Fruit fly (Drosophila melanogaster) whole organism, embryonic: Measurements from ENCODE around the gene CG13917.

Experiments used
- Abd-B ChIP-seq: fragments of 200-800 bp; sonication (Bioruptor generic); optimal IDR thresholded peaks from 2 replicates; lab custom pipeline; 2018; ENCODE audit warnings: missing biosample characterization, mild to moderate bottlenecking, missing genetic modification characterization, moderate library complexity
- CG10274 ChIP-seq: fragments of 200-800 bp; sonication (Bioruptor generic); optimal IDR thresholded peaks from 3 replicates; lab custom pipeline; 2017; ENCODE audit warnings: missing biosample characterization, mild to moderate bottlenecking, missing genetic modification characterization
- CG11456 ChIP-seq: fragments of 200-800 bp; sonication (Bioruptor generic); IDR thresholded peaks from 3 replicates; pipeline ENCODE4 v1.3.6; 2022; ENCODE audit warnings: missing biosample characterization, missing genetic modification characterization
- CG11696 ChIP-seq: fragments of 200-800 bp; sonication (Bioruptor generic); IDR thresholded peaks from 2 replicates; pipeline ENCODE4 v1.3.6; 2022; ENCODE audit warnings: missing biosample characterization, missing genetic modification characterization
- CG12155 ChIP-seq: fragments of 200-800 bp; sonication (Bioruptor generic); optimal IDR thresholded peaks from 3 replicates; lab custom pipeline; 2016; ENCODE audit warnings: missing biosample characterization, missing genetic modification characterization
- CG12391 ChIP-seq: fragments of 200-800 bp; sonication (Bioruptor generic); optimal IDR thresholded peaks from 3 replicates; lab custom pipeline; 2018; ENCODE audit warnings: missing biosample characterization, mild to moderate bottlenecking, missing genetic modification characterization, moderate library complexity
- CG13424 ChIP-seq: fragments of 200-800 bp; sonication (Bioruptor generic); optimal IDR thresholded peaks from 2 replicates; lab custom pipeline; 2019; ENCODE audit warnings: missing biosample characterization, mild to moderate bottlenecking, missing genetic modification characterization, moderate library complexity
- CG14965 ChIP-seq: fragments of 200-800 bp; sonication (Bioruptor generic); optimal IDR thresholded peaks from 2 replicates; lab custom pipeline; 2016; ENCODE audit warnings: missing biosample characterization, missing genetic modification characterization, borderline replicate concordance
- CG16779 ChIP-seq: fragments of 200-800 bp; sonication (Bioruptor generic); IDR thresholded peaks from 2 replicates; pipeline ENCODE4 v1.3.6; 2022; ENCODE audit warnings: missing biosample characterization, missing genetic modification characterization
- CG16863 ChIP-seq: fragments of 200-800 bp; sonication (Bioruptor generic); optimal IDR thresholded peaks from 3 replicates; lab custom pipeline; 2016; ENCODE audit warnings: missing biosample characterization, missing genetic modification characterization
- CG18011 ChIP-seq: fragments of 200-800 bp; sonication (Bioruptor generic); optimal IDR thresholded peaks from 2 replicates; lab custom pipeline; 2017; ENCODE audit warnings: missing biosample characterization, missing genetic modification characterization, mild to moderate bottlenecking, moderate library complexity, missing genotype
- CG32772 ChIP-seq: fragments of 200-800 bp; sonication (Bioruptor generic); IDR thresholded peaks from 2 replicates; pipeline ENCODE4 v1.3.6; 2022; ENCODE audit warnings: missing biosample characterization, missing genetic modification characterization
- CG33213 ChIP-seq: fragments of 200-800 bp; sonication (Bioruptor generic); optimal IDR thresholded peaks from 3 replicates; lab custom pipeline; 2016; ENCODE audit warnings: missing biosample characterization, missing genetic modification characterization
- CG34224 ChIP-seq: fragments of 200-800 bp; sonication (Bioruptor generic); IDR thresholded peaks from 3 replicates; pipeline ENCODE4 v1.3.6; 2022; ENCODE audit warnings: missing biosample characterization, missing genetic modification characterization; ENCODE audit not compliant: partially characterized antibody
- CG3995 ChIP-seq: fragments of 200-800 bp; sonication (Bioruptor generic); optimal IDR thresholded peaks from 3 replicates; lab custom pipeline; 2016; ENCODE audit warnings: missing biosample characterization, missing genetic modification characterization
- CG4820 ChIP-seq: fragments of 200-800 bp; sonication (Bioruptor generic); optimal IDR thresholded peaks from 3 replicates; lab custom pipeline; 2016; ENCODE audit warnings: missing biosample characterization, missing genetic modification characterization
- CG6654 ChIP-seq: fragments of 200-800 bp; sonication (Bioruptor generic); optimal IDR thresholded peaks from 2 replicates; lab custom pipeline; 2017; ENCODE audit warnings: missing biosample characterization, mild to moderate bottlenecking, missing genetic modification characterization
- CG8359 ChIP-seq: fragments of 200-800 bp; sonication (Bioruptor generic); optimal IDR thresholded peaks from 2 replicates; lab custom pipeline; 2017; ENCODE audit warnings: missing biosample characterization, mild to moderate bottlenecking, missing genetic modification characterization, borderline replicate concordance
- ERR ChIP-seq: fragments of 200-800 bp; sonication (Bioruptor generic); optimal IDR thresholded peaks from 2 replicates; lab custom pipeline; 2016; ENCODE audit warnings: missing biosample characterization, missing genetic modification characterization
- Eip74EF ChIP-seq, 2 experiments: fragments of 200-800 bp in 1 of 2; fragments of >200 bp in 1 of 2; sonication (Bioruptor generic) in 1 of 2; optimal IDR thresholded peaks; 2 replicates each; lab custom pipeline; 2017 to 2019; ENCODE audit warnings: missing biosample characterization in 2 of 2, missing genetic modification characterization in 2 of 2, mild to moderate bottlenecking in 1 of 2, moderate library complexity in 1 of 2
- HLH3B ChIP-seq: fragments of 200-800 bp; sonication (Bioruptor generic); IDR thresholded peaks from 2 replicates; pipeline ENCODE4 v1.3.6; 2022; ENCODE audit warnings: missing biosample characterization, missing genetic modification characterization
- Hand ChIP-seq: fragments of 200-800 bp; sonication (Bioruptor generic); optimal IDR thresholded peaks from 2 replicates; lab custom pipeline; 2017; ENCODE audit warnings: mild to moderate bottlenecking, missing biosample characterization, missing genetic modification reagents, missing genetic modification characterization
- Hr39 ChIP-seq: fragments of >200 bp; optimal IDR thresholded peaks from 2 replicates; lab custom pipeline; 2017
- MTF-1 ChIP-seq: fragments of 200-800 bp; sonication (Bioruptor generic); optimal IDR thresholded peaks from 2 replicates; lab custom pipeline; 2018; ENCODE audit warnings: missing biosample characterization, mild to moderate bottlenecking, missing genetic modification characterization, borderline replicate concordance
- Opbp ChIP-seq: fragments of 200-800 bp; sonication (Bioruptor generic); IDR thresholded peaks from 3 replicates; pipeline ENCODE4 v1.3.6; 2022; ENCODE audit warnings: missing biosample characterization, missing genetic modification characterization; ENCODE audit not compliant: partially characterized antibody
- PHDP ChIP-seq: fragments of 200-800 bp; sonication (Bioruptor generic); optimal IDR thresholded peaks from 3 replicates; lab custom pipeline; 2018; ENCODE audit warnings: missing biosample characterization, mild to moderate bottlenecking, missing genetic modification characterization, moderate library complexity
- Poxn ChIP-seq: fragments of 200-800 bp; sonication (Bioruptor generic); IDR thresholded peaks from 2 replicates; pipeline ENCODE4 v1.3.6; 2022; ENCODE audit warnings: missing biosample characterization, missing genetic modification characterization
- Stat92E ChIP-seq, 3 experiments: fragments of >200 bp in 2 of 3; fragments of 200-800 bp in 1 of 3; sonication (Bioruptor generic) in 1 of 3; optimal IDR thresholded peaks; 2 replicates each; lab custom pipeline; 2017 to 2019; ENCODE audit warnings: missing biosample characterization in 3 of 3, missing genetic modification characterization in 3 of 3, mild to moderate bottlenecking in 1 of 3, moderate library complexity in 1 of 3
- Trl ChIP-seq, 3 experiments: fragments of >200 bp in 2 of 3; fragments of 200-800 bp in 1 of 3; sonication (Bioruptor generic) in 1 of 3; optimal IDR thresholded peaks; 2 replicates in 1 of 3; 3 replicates in 2 of 3; lab custom pipeline; 2016 to 2017; ENCODE audit warnings: missing biosample characterization in 1 of 3, missing genetic modification characterization in 1 of 3
- Xrp1 ChIP-seq: fragments of 200-800 bp; sonication (Bioruptor generic); IDR thresholded peaks from 2 replicates; pipeline ENCODE4 v1.3.6; 2022; ENCODE audit warnings: missing biosample characterization, missing genetic modification characterization
- az2 ChIP-seq: fragments of 200-800 bp; sonication (Bioruptor generic); optimal IDR thresholded peaks from 3 replicates; lab custom pipeline; 2016; ENCODE audit warnings: missing biosample characterization, missing genetic modification characterization
- bsh ChIP-seq, 2 experiments: fragments of 200-800 bp; sonication (Bioruptor generic); optimal IDR thresholded peaks; 2 replicates each; lab custom pipeline; 2017 to 2018; ENCODE audit warnings: mild to moderate bottlenecking in 2 of 2, missing biosample characterization in 2 of 2, missing genetic modification characterization in 2 of 2, moderate library complexity in 1 of 2
- da ChIP-seq: fragments of 200-800 bp; sonication (Bioruptor generic); optimal IDR thresholded peaks from 2 replicates; lab custom pipeline; 2016; ENCODE audit warnings: missing biosample characterization, missing genetic modification characterization
- dati ChIP-seq: fragments of 200-800 bp; sonication (Bioruptor generic); IDR thresholded peaks from 2 replicates; pipeline ENCODE4 v1.3.6; 2022; ENCODE audit warnings: missing biosample characterization, missing genetic modification characterization
- her ChIP-seq: fragments of 200-800 bp; sonication (Bioruptor generic); optimal IDR thresholded peaks from 2 replicates; lab custom pipeline; 2016; ENCODE audit warnings: missing biosample characterization, missing genetic modification characterization
- inv ChIP-seq: fragments of 200-800 bp; sonication (Bioruptor generic); IDR thresholded peaks from 2 replicates; pipeline ENCODE4 v1.3.6; 2022; ENCODE audit warnings: missing biosample characterization, missing genetic modification characterization; ENCODE audit not compliant: partially characterized antibody
- lab ChIP-seq: fragments of 200-800 bp; sonication (Bioruptor generic); optimal IDR thresholded peaks from 3 replicates; lab custom pipeline; 2017; ENCODE audit warnings: missing biosample characterization, missing genetic modification characterization, mild to moderate bottlenecking, moderate library complexity, missing genetic modification reagents
- mld ChIP-seq: fragments of 200-800 bp; sonication (Bioruptor generic); IDR thresholded peaks from 3 replicates; pipeline ENCODE4 v1.3.6; 2022; ENCODE audit warnings: missing biosample characterization, missing genetic modification characterization; ENCODE audit not compliant: partially characterized antibody
- pan ChIP-seq, 4 experiments: fragments of >200 bp in 3 of 4; fragments of 200-800 bp in 1 of 4; sonication (Bioruptor generic) in 1 of 4; optimal IDR thresholded peaks in 3 of 4; IDR thresholded peaks in 1 of 4; 2 replicates each; pipeline versions ENCODE4 v1.3.6 to Lab custom; 2017 to 2022; ENCODE audit warnings: missing biosample characterization in 2 of 4, missing genetic modification characterization in 2 of 4, mixed read lengths in 1 of 4
- prd ChIP-seq, 3 experiments: fragments of >200 bp in 2 of 3; fragments of 200-800 bp in 1 of 3; sonication (Bioruptor generic) in 1 of 3; optimal IDR thresholded peaks in 2 of 3; IDR thresholded peaks in 1 of 3; 2 replicates in 2 of 3; 3 replicates in 1 of 3; pipeline versions ENCODE4 v1.3.6 to Lab custom; 2017 to 2022; ENCODE audit warnings: missing biosample characterization in 1 of 3, missing genetic modification characterization in 1 of 3
- repo ChIP-seq: fragments of 200-800 bp; sonication (Bioruptor generic); optimal IDR thresholded peaks from 2 replicates; lab custom pipeline; 2016; ENCODE audit warnings: missing biosample characterization, missing genetic modification characterization
- rib ChIP-seq: fragments of 200-800 bp; sonication (Bioruptor generic); IDR thresholded peaks from 2 replicates; pipeline ENCODE4 v1.3.6; 2022; ENCODE audit warnings: missing biosample characterization, missing genetic modification characterization
- run ChIP-seq: fragments of 200-800 bp; sonication (Bioruptor generic); optimal IDR thresholded peaks from 3 replicates; lab custom pipeline; 2018; ENCODE audit warnings: missing biosample characterization, mild to moderate bottlenecking, missing genetic modification characterization
- schlank ChIP-seq: fragments of 200-800 bp; sonication (Bioruptor generic); optimal IDR thresholded peaks from 2 replicates; lab custom pipeline; 2018; ENCODE audit warnings: missing biosample characterization, mild to moderate bottlenecking, missing genetic modification characterization
- ssp ChIP-seq: fragments of 200-800 bp; sonication (Bioruptor generic); IDR thresholded peaks from 2 replicates; pipeline ENCODE4 v1.3.6; 2022; ENCODE audit warnings: missing biosample characterization, missing genetic modification characterization
- vvl ChIP-seq: fragments of 200-800 bp; sonication (Bioruptor generic); IDR thresholded peaks from 2 replicates; pipeline ENCODE4 v1.3.6; 2022; ENCODE audit warnings: missing biosample characterization, missing genetic modification characterization

CG13917 gene

dm6 chr3L:1586266-1587054, 10.0 kb downstream of the CG13917 start (continued):
- TF ChIP-seq bsh (GFP tag; optimal IDR thresholded peaks at IDR 0.05; lab: Kevin White, UChicago) = peak in 1 of 2 experiments; percentile 67
- TF ChIP-seq CG13424 = no peak
- TF ChIP-seq ssp (GFP tag; lab: Robert Waterston, UW) = no peak
- peak in 1 of 2 experiments; percentile 35 for TF ChIP-seq Eip74EF (GFP tag; optimal IDR thresholded peaks at IDR 0.05; lab: Kevin White, UChicago)
- no peak for TF ChIP-seq CG11456
- no peak for TF ChIP-seq Hr39 (lab: Kevin White, UChicago)
- TF ChIP-seq HLH3B = no peak; the same call in 1 of the 2 replicates
- no peak for TF ChIP-seq PHDP (tag; lab: Kevin White, UChicago)
- no peak for TF ChIP-seq CG3995
- TF ChIP-seq Poxn = no peak
- no peak for TF ChIP-seq prd (optimal IDR thresholded peaks at IDR 0.05; lab: Kevin White, UChicago)
- TF ChIP-seq prd (GFP tag; IDR thresholded peaks at IDR 0.05; lab: Robert Waterston, UW) = no peak
- no peak for TF ChIP-seq CG16863 (GFP tag; lab: Kevin White, UChicago)
- TF ChIP-seq CG11696 = peak; percentile 47; the same call in 1 of the 2 replicates
- no peak for TF ChIP-seq Xrp1 (GFP tag; lab: Robert Waterston, UW)
- TF ChIP-seq rib = peak; percentile 65
- no peak for TF ChIP-seq run (tag; lab: Kevin White, UChicago)
- no peak for TF ChIP-seq CG14965
- TF ChIP-seq CG6654 = no peak
- no peak for TF ChIP-seq repo (GFP tag; lab: Kevin White, UChicago)
- TF ChIP-seq Trl (optimal IDR thresholded peaks at IDR 0.05; lab: Kevin White, UChicago) = peak; percentile 96 to 100
- TF ChIP-seq Trl (GFP tag; optimal IDR thresholded peaks at IDR 0.05; lab: Kevin White, UChicago) = peak; percentile 78
- no peak for TF ChIP-seq CG12155 (GFP tag; lab: Kevin White, UChicago)
- TF ChIP-seq CG34224 = peak; percentile 69
- no peak for TF ChIP-seq MTF-1 (GFP tag; lab: Kevin White, UChicago)
- no peak for TF ChIP-seq CG33213 (GFP tag; lab: Kevin White, UChicago)
- no peak for TF ChIP-seq mld
- TF ChIP-seq da (GFP tag; lab: Kevin White, UChicago) = no peak
- no peak for TF ChIP-seq ERR
- TF ChIP-seq CG4820 (GFP tag; lab: Kevin White, UChicago) = no peak
- peak; percentile 68 for TF ChIP-seq her (GFP tag; lab: Kevin White, UChicago)
- peak in 1 of 3 experiments; percentile 61 for TF ChIP-seq Stat92E (GFP tag; optimal IDR thresholded peaks at IDR 0.05; lab: Kevin White, UChicago)
- TF ChIP-seq CG32772 (GFP tag; lab: Robert Waterston, UW) = no peak
- TF ChIP-seq CG10274 (GFP tag; lab: Kevin White, UChicago) = no peak
- TF ChIP-seq pan (optimal IDR thresholded peaks at IDR 0.05; lab: Kevin White, UChicago) = no peak
- no peak for TF ChIP-seq pan (GFP tag; optimal IDR thresholded peaks at IDR 0.05 in 1 of 2, IDR thresholded peaks at IDR 0.05 in 1 of 2)
- peak; percentile 80 for TF ChIP-seq vvl (GFP tag; lab: Robert Waterston, UW)
- no peak for TF ChIP-seq dati
- TF ChIP-seq lab (GFP tag; lab: Kevin White, UChicago) = peak; percentile 38
- no peak for TF ChIP-seq CG12391
- TF ChIP-seq Opbp (GFP tag; lab: Robert Waterston, UW) = peak; percentile 55; the same call in 1 of the 3 replicates
- TF ChIP-seq Abd-B (GFP tag; lab: Kevin White, UChicago) = peak; percentile 21
- peak; percentile 20; the same call in 1 of the 2 replicates for TF ChIP-seq inv (GFP tag; lab: Robert Waterston, UW)
- peak; percentile 70 for TF ChIP-seq CG8359
- no peak for TF ChIP-seq schlank (tag; lab: Kevin White, UChicago)
- no peak for TF ChIP-seq Hand
- no peak for TF ChIP-seq CG18011
- no peak for TF ChIP-seq az2 (GFP tag; lab: Kevin White, UChicago)
- TF ChIP-seq CG16779 (GFP tag; lab: Robert Waterston, UW) = no peak
